Fruit fly (Drosophila melanogaster): ENCODE results near the gene plh.

The plh gene

dm6 chr3R:4952571-4952929 is 58.3 kb downstream of the plh start, which contains the start of gene Ubc6 (continued):
- peak; percentile 13 for TF ChIP-seq nau (GFP tag; optimal IDR thresholded peaks at IDR 0.05)
- no peak for TF ChIP-seq CG6791 (GFP tag; IDR thresholded peaks at IDR 0.05; ENCODE audit: partially characterized antibody)
- TF ChIP-seq CG11723 (GFP tag; optimal IDR thresholded peaks at IDR 0.05) = peak; percentile 9
- TF ChIP-seq zen (tag; optimal IDR thresholded peaks at IDR 0.05) = peak; percentile 80
- TF ChIP-seq phol (tag; optimal IDR thresholded peaks at IDR 0.05) = peak; percentile 73
- TF ChIP-seq CG17359 (tag; optimal IDR thresholded peaks at IDR 0.05) = peak; percentile 48
- peak; percentile 72 for TF ChIP-seq Dip3 (GFP tag; optimal IDR thresholded peaks at IDR 0.05)
- peak; percentile 91 for TF ChIP-seq trem (tag; optimal IDR thresholded peaks at IDR 0.05)
- TF ChIP-seq odd (GFP tag; optimal IDR thresholded peaks at IDR 0.05) = no peak
- TF ChIP-seq pros (GFP tag; optimal IDR thresholded peaks at IDR 0.05) = no peak
- TF ChIP-seq ken (GFP tag; IDR thresholded peaks at IDR 0.05) = no peak
- peak; percentile 100 for TF ChIP-seq Sry-δ (GFP tag; optimal IDR thresholded peaks at IDR 0.05)
- TF ChIP-seq CG18599 (GFP tag; optimal IDR thresholded peaks at IDR 0.05) = peak; percentile 59
- TF ChIP-seq ranshi (GFP tag; IDR thresholded peaks at IDR 0.05) = no peak
- TF ChIP-seq dpn (GFP tag; optimal IDR thresholded peaks at IDR 0.05) = peak; percentile 70 to 84
- TF ChIP-seq Sox100B (GFP tag; optimal IDR thresholded peaks at IDR 0.05) = no peak
- peak; percentile 82 for TF ChIP-seq stwl (tag; optimal IDR thresholded peaks at IDR 0.05)
- TF ChIP-seq CG10979 (tag; optimal IDR thresholded peaks at IDR 0.05) = peak; percentile 34
- TF ChIP-seq Hsf (GFP tag; optimal IDR thresholded peaks at IDR 0.05) = peak; percentile 76
- TF ChIP-seq CG32772 (GFP tag; IDR thresholded peaks at IDR 0.05) = no peak
- no peak for TF ChIP-seq Xrp1 (GFP tag; IDR thresholded peaks at IDR 0.05)
- TF ChIP-seq Stat92E (GFP tag; optimal IDR thresholded peaks at IDR 0.05) = no peak
- no peak for TF ChIP-seq vvl (GFP tag; IDR thresholded peaks at IDR 0.05)
- peak; percentile 76 for TF ChIP-seq vfl (GFP tag; optimal IDR thresholded peaks at IDR 0.05)
- TF ChIP-seq CG10959 (GFP tag; IDR thresholded peaks at IDR 0.05) = no peak
- peak; percentile 41 for TF ChIP-seq CG30431 (GFP tag; optimal IDR thresholded peaks at IDR 0.05)
- TF ChIP-seq CG13424 (tag; optimal IDR thresholded peaks at IDR 0.05) = peak; percentile 59
- peak; percentile 52 for TF ChIP-seq CG2875 (GFP tag; optimal IDR thresholded peaks at IDR 0.05)
- peak; percentile 41 for TF ChIP-seq Fer3 (tag; optimal IDR thresholded peaks at IDR 0.05)
- TF ChIP-seq zfh1 (GFP tag; IDR thresholded peaks at IDR 0.05) = no peak
- peak; percentile 43 for TF ChIP-seq Chrac-16 (GFP tag; optimal IDR thresholded peaks at IDR 0.05)
- TF ChIP-seq Gug (GFP tag; IDR thresholded peaks at IDR 0.05) = peak; percentile 87
- TF ChIP-seq Kr (GFP tag; optimal IDR thresholded peaks at IDR 0.05) = no peak
- TF ChIP-seq HLHmδ (GFP tag; optimal IDR thresholded peaks at IDR 0.05) = no peak
- TF ChIP-seq Hand (GFP tag; optimal IDR thresholded peaks at IDR 0.05) = no peak
- TF ChIP-seq Six4 (GFP tag; optimal IDR thresholded peaks at IDR 0.05) = peak; percentile 18
- TF ChIP-seq zf30C (GFP tag; optimal IDR thresholded peaks at IDR 0.05) = peak; percentile 85
- TF ChIP-seq jing (GFP tag; optimal IDR thresholded peaks at IDR 0.05) = no peak
- TF ChIP-seq CG32767 (GFP tag; IDR thresholded peaks at IDR 0.05) = no peak
- peak; percentile 2 for TF ChIP-seq ab (GFP tag; optimal IDR thresholded peaks at IDR 0.05)
- TF ChIP-seq Usf (GFP tag; optimal IDR thresholded peaks at IDR 0.05) = no peak
- TF ChIP-seq CG7745 (tag; optimal IDR thresholded peaks at IDR 0.05) = no peak
- TF ChIP-seq NC2α (GFP tag; optimal IDR thresholded peaks at IDR 0.05) = peak; percentile 47
- TF ChIP-seq CG3065 (GFP tag; optimal IDR thresholded peaks at IDR 0.05) = no peak
- TF ChIP-seq emc (GFP tag; optimal IDR thresholded peaks at IDR 0.05) = peak; percentile 47
- peak; percentile 9 for TF ChIP-seq Tbp (GFP tag; optimal IDR thresholded peaks at IDR 0.05)
- TF ChIP-seq CG3407 (GFP tag; optimal IDR thresholded peaks at IDR 0.05) = peak; percentile 19
- TF ChIP-seq CG4617 (GFP tag; optimal IDR thresholded peaks at IDR 0.05; ENCODE audit: borderline replicate concordance) = peak; percentile 99
- TF ChIP-seq Sox102F (GFP tag; optimal IDR thresholded peaks at IDR 0.05) = no peak
- TF ChIP-seq cwo (GFP tag; optimal IDR thresholded peaks at IDR 0.05) = no peak
- TF ChIP-seq D19B (GFP tag; optimal IDR thresholded peaks at IDR 0.05) = no peak
